Fruit fly (Drosophila melanogaster) whole organism: Measurements from ENCODE around the gene CG10286.

Source experiments
- CG8478 ChIP-seq: fragments of >200 bp; optimal IDR thresholded peaks from 2 replicates; lab custom pipeline; 2018; ENCODE audit warnings: inconsistent platforms
- Dll ChIP-seq: fragments of >200 bp; optimal IDR thresholded peaks from 2 replicates; lab custom pipeline; 2017
- EcR ChIP-seq, 2 experiments: fragments of >200 bp; optimal IDR thresholded peaks; 2 replicates each; lab custom pipeline; 2017; ENCODE audit warnings: missing biosample characterization in 2 of 2, missing genetic modification characterization in 2 of 2, missing genetic modification reagents in 2 of 2
- pan ChIP-seq: fragments of >200 bp; optimal IDR thresholded peaks from 2 replicates; lab custom pipeline; 2017
- psq ChIP-seq: fragments of >200 bp; optimal IDR thresholded peaks from 2 replicates; lab custom pipeline; 2017
- usp ChIP-seq: fragments of >200 bp; optimal IDR thresholded peaks from 2 replicates; lab custom pipeline; 2017; ENCODE audit warnings: missing biosample characterization, missing genetic modification characterization, mixed read lengths

Gene CG10286

DNA sequence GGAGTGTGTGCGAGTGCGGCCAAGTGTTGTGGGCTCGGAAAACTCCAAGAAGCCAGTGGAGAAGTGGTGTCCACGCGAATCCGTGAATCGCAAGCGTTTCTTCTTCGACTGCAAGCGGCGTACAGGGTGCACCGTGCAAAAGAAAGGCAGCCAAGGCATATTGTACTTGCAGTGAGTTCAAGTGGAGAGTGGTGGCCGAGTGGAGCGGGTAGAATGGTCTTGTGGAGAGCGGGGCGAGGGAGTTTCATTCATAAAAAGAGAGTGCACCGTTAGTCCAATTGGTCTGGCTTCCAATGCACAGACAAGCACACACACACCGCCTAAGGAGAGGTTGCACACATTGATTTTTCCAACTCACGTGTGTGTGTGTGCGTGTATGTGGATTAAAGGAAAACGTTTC lies 17.6 kb upstream of the CG10286 start:
- TF ChIP-seq psq (lab: Kevin White, UChicago), result no peak
- no peak for TF ChIP-seq EcR (GFP tag; optimal IDR thresholded peaks at IDR 0.05; lab: Kevin White, UChicago)
- TF ChIP-seq pan, result no peak
- peak; percentile 23 for TF ChIP-seq Dll (lab: Kevin White, UChicago)
- no peak for TF ChIP-seq usp

DNA sequence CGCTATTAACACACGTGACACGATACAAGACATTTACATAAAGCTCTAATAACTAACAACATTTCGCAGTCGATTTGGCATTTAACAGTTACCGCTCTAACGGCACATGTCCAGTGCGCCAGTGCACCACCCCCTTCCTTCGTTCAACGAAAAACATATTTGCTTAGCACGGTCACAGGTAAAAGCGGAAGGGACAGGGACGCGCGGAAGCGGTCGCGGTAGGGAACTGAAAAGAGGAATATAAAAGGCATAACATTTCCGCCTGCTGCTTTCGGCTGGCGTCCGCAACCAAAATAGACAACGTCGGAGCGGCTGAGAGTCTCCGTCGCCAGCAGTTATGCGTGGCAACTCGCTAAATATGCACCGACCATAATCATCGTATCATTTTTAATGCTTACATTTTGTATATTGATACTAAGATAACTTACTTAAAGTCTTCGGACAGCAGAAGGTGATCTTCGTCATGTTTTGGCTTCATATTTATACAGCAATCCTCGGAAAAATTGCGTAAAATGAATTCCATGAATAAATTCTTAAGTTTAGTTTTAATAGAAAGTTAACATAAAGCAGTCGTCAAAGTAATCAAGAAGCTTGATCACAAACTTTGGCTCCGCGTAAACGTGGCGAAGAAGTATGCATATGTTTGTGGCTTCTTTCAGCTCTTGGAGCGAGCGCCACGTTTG lies 16.9 kb upstream of the CG10286 start:
- TF ChIP-seq usp, result no peak
- no peak for TF ChIP-seq Dll (lab: Kevin White, UChicago)
- TF ChIP-seq psq (lab: Kevin White, UChicago), result no peak

DNA sequence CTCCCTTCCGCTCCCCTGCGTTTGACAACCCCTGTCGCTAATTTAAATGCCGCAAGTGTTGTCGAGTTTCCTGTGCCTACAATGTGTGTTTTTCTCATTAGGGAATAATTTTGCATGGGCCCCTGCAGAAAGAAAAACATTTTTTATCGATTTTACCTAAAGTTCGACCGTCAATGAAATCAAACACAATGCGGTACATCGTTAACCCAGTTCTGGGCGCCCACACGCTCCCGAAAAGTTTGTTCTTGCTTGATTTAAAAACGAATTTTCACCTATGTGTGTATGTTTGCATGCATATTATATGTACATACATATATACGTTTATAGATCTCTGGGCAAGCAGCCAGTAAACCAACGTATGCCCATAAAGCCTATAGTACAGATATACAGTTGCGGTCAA lies 16.3 kb upstream of the CG10286 start:
- TF ChIP-seq usp (no peak), pan (peak; percentile 31)

dm6 chr3R:6352893-6353623 lies 15.7 kb upstream of the CG10286 start:
- TF ChIP-seq CG8478, result no peak
- no peak for TF ChIP-seq usp
- no peak for TF ChIP-seq psq (lab: Kevin White, UChicago)

DNA sequence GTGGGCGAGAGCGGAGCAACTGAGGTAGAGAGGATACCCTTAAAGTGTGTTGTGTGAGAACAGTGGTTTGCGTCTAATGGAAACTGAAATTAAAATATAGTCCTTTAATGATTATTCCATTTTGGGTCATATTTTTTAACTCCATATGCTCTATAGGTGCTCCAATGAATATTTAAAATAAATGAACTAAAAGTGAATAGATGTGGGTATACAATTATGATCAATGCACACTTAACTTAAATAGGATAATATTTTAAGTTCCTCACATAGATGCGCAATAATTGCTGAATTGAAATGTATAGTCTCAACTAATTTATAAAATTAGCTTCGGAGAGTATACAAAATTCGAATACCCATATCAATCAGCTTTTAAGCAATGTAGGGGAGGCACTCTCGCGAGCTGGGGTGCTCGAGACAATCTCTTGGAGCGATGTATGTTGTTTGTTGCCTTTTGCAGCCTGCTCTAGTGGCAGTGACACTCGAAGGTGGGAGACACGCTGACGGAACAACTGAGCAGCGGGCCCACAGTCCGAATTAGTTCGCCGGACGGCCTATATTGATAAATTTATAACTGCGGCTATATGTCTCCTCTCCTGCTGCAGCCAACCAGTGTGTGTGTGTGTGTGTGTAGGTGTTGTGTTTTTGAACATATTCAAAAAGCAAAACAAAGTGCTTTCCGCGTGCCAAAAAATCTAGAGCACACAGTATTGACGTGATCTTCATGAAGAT lies 15.0 kb upstream of the CG10286 start:
- TF ChIP-seq CG8478 (no peak), usp (no peak)

DNA sequence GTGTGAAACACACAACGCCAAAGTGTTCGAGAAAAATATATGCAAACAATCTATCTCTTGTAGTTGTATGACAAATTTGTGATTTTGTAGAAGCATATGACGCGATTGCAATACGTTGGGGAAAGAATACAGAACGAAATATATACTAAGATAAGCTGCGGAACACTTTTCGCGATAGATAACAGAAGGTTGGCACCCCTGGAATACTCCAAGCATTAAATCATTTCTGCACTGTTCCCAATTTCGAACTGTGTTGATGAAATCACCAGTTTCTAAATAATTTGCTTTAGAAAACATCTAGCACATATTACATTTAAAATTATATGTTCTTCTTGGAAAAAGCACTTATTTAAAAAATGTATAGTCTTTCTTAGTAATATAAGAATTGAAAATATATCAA lies 14.4 kb upstream of the CG10286 start:
- TF ChIP-seq CG8478 (no peak), EcR (GFP tag; optimal IDR thresholded peaks at IDR 0.05; lab: Kevin White, UChicago) (no peak), Dll (lab: Kevin White, UChicago) (no peak), psq (lab: Kevin White, UChicago) (no peak), usp (no peak), pan (no peak)

- TF ChIP-seq CG8478 (no peak), pan (no peak), Dll (lab: Kevin White, UChicago) (no peak), EcR (GFP tag; optimal IDR thresholded peaks at IDR 0.05; lab: Kevin White, UChicago) (no peak), usp (no peak), psq (lab: Kevin White, UChicago) (no peak)
These were observed 665 bp upstream of the CG10286 start, which contains the start of gene CG42724 for dm6 chr3R:6368100-6368499. Gene CG42724 (minus strand): TSS chr3R:6368288.

- no peak for TF ChIP-seq pan
- no peak for TF ChIP-seq CG8478
- no peak for TF ChIP-seq EcR (GFP tag; optimal IDR thresholded peaks at IDR 0.05; lab: Kevin White, UChicago)
- TF ChIP-seq psq (lab: Kevin White, UChicago), result no peak
These were observed 4.9 kb downstream of the CG10286 start for dm6 chr3R:6373512-6374306.

DNA sequence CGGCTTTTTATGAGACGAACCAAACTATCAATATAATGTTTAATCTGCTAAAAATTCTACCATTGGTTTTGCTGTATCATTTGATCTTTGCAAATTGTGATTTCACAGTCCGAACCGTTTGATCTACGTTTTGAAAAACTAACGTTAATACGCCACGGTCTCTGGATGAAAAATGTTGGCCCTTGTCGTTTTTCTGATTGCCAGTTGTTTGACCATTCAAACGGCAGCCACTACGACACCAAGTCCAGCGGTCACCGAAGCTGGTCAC lies 5.5 kb downstream of the CG10286 start, which contains the start of gene CG42564:
TSS of gene CG42564 (plus strand) at position 169 of the 268 bp plus-strand sequence.
- no peak for TF ChIP-seq Dll (lab: Kevin White, UChicago)
- TF ChIP-seq psq (lab: Kevin White, UChicago), result no peak
- no peak for TF ChIP-seq CG8478
- TF ChIP-seq pan, result no peak
- TF ChIP-seq EcR (GFP tag; optimal IDR thresholded peaks at IDR 0.05; lab: Kevin White, UChicago), result no peak
- TF ChIP-seq usp, result no peak

dm6 chr3R:6375944-6376343 lies 7.2 kb downstream of the CG10286 start, which contains the start of gene CRAT:
Gene CRAT (minus strand): TSS chr3R:6376044.
- TF ChIP-seq EcR (GFP tag; optimal IDR thresholded peaks at IDR 0.05; lab: Kevin White, UChicago) (no peak), psq (lab: Kevin White, UChicago) (no peak)

DNA sequence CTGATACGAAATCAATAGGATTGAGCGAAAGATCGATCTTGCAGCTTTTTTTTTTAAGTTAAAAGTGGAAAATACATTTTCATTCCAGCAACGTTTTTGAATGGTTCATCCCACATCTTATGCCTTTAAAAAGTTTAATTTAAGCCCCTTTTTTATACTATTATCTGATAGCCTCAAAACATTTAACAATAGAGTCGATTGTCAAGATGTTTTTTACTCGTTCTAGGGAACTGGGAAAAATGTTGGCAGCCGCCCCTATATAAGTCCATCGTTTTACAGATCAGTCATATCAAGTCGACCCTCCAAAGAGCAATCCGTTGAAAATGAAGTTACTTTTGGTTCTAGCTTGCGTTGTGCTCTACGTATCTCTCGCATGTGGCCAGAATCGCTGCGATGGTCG lies 8.7 kb downstream of the CG10286 start, which contains the start of gene CG42537:
TSS of gene CG42537 (plus strand) at position 301 of the 400 bp plus-strand sequence.
- TF ChIP-seq EcR (GFP tag; optimal IDR thresholded peaks at IDR 0.05; lab: Kevin White, UChicago) (no peak), usp (no peak), Dll (lab: Kevin White, UChicago) (no peak), psq (lab: Kevin White, UChicago) (no peak), CG8478 (no peak), pan (no peak)

- TF ChIP-seq Dll (lab: Kevin White, UChicago) (no peak), usp (no peak), pan (no peak), psq (lab: Kevin White, UChicago) (no peak), CG8478 (no peak), EcR (GFP tag; optimal IDR thresholded peaks at IDR 0.05; lab: Kevin White, UChicago) (no peak)
These were observed 11.4 kb downstream of the CG10286 start, which contains the start of the genes CG1024 and TfIIFalpha for dm6 chr3R:6380129-6380528. Gene CG1024 (minus strand): TSS chr3R:6380328. Gene TfIIFalpha (plus strand): TSS chr3R:6380467.
